Fruit fly (Drosophila melanogaster) whole organism, adult: ENCODE data around the gene faf.

Source experiments
- CG11617 ChIP-seq: fragments of 200-800 bp; sonication (Bioruptor generic); optimal IDR thresholded peaks from 2 replicates; lab custom pipeline; 2017; ENCODE audit warnings: mild to moderate bottlenecking, missing biosample characterization, missing genetic modification reagents, missing genetic modification characterization
- CG12768 ChIP-seq: fragments of 200-800 bp; sonication (Bioruptor generic); optimal IDR thresholded peaks from 2 replicates; lab custom pipeline; 2017; ENCODE audit warnings: missing biosample characterization, missing genetic modification characterization, mild to moderate bottlenecking, moderate library complexity, missing genetic modification reagents
- CG14711 ChIP-seq: fragments of 200-800 bp; sonication (Bioruptor generic); optimal IDR thresholded peaks from 2 replicates; lab custom pipeline; 2018; ENCODE audit warnings: missing biosample characterization, mild to moderate bottlenecking, missing genetic modification characterization, moderate library complexity
- CG1620 ChIP-seq: fragments of 200-800 bp; sonication (Bioruptor generic); optimal IDR thresholded peaks from 2 replicates; lab custom pipeline; 2016; ENCODE audit warnings: missing biosample characterization, missing genetic modification characterization
- CG33017 ChIP-seq: fragments of 200-800 bp; sonication (Bioruptor generic); optimal IDR thresholded peaks from 2 replicates; lab custom pipeline; 2018; ENCODE audit warnings: missing biosample characterization, mild to moderate bottlenecking, missing genetic modification characterization, moderate library complexity
- CG5204 ChIP-seq: fragments of 200-800 bp; sonication (Bioruptor generic); optimal IDR thresholded peaks from 2 replicates; lab custom pipeline; 2016; ENCODE audit warnings: missing biosample characterization, missing genetic modification characterization
- CG7045 ChIP-seq: fragments of 200-800 bp; sonication (Bioruptor generic); optimal IDR thresholded peaks from 2 replicates; lab custom pipeline; 2017; ENCODE audit warnings: missing biosample characterization, mild to moderate bottlenecking, missing genetic modification characterization
- CG7101 ChIP-seq: fragments of 200-800 bp; sonication (Bioruptor generic); optimal IDR thresholded peaks from 2 replicates; lab custom pipeline; 2018; ENCODE audit warnings: missing biosample characterization, mild to moderate bottlenecking, missing genetic modification characterization, moderate library complexity
- Clk ChIP-seq: fragments of 200-800 bp; sonication (Bioruptor generic); optimal IDR thresholded peaks from 2 replicates; lab custom pipeline; 2017; ENCODE audit warnings: missing biosample characterization, missing genetic modification characterization
- Crg-1 ChIP-seq: fragments of 200-800 bp; sonication (Bioruptor generic); optimal IDR thresholded peaks from 2 replicates; lab custom pipeline; 2016; ENCODE audit warnings: missing biosample characterization, missing genetic modification characterization
- Hr96 ChIP-seq: fragments of 200-800 bp; sonication (Bioruptor generic); optimal IDR thresholded peaks from 2 replicates; lab custom pipeline; 2016; ENCODE audit warnings: missing biosample characterization, missing genetic modification characterization
- Mnt ChIP-seq: fragments of 200-800 bp; sonication (Bioruptor generic); optimal IDR thresholded peaks from 2 replicates; lab custom pipeline; 2016; ENCODE audit warnings: missing biosample characterization, mild to moderate bottlenecking, missing genetic modification characterization
- bab1 ChIP-seq: fragments of 200-800 bp; sonication (Bioruptor generic); optimal IDR thresholded peaks from 3 replicates; lab custom pipeline; 2019; ENCODE audit warnings: missing biosample characterization, mild to moderate bottlenecking, missing genetic modification characterization, moderate library complexity
- cic ChIP-seq: fragments of 200-800 bp; sonication (Bioruptor generic); optimal IDR thresholded peaks from 2 replicates; lab custom pipeline; 2017; ENCODE audit warnings: missing biosample characterization, mild to moderate bottlenecking, missing genetic modification characterization, moderate library complexity
- cnc ChIP-seq, 2 experiments: fragments of >200 bp; optimal IDR thresholded peaks; 2 replicates each; lab custom pipeline; 2017
- kay ChIP-seq: fragments of 200-800 bp; sonication (Bioruptor generic); peaks from one replicate; lab custom pipeline; 2016; ENCODE audit warnings: missing biosample characterization, missing genetic modification characterization, borderline replicate concordance
- ovo ChIP-seq: fragments of 200-800 bp; sonication (Bioruptor generic); optimal IDR thresholded peaks from 2 replicates; lab custom pipeline; 2016; ENCODE audit warnings: missing biosample characterization, missing genetic modification characterization
- pad ChIP-seq: fragments of 200-800 bp; sonication (Bioruptor generic); optimal IDR thresholded peaks from 3 replicates; lab custom pipeline; 2017; ENCODE audit warnings: missing biosample characterization, missing genetic modification characterization, mild to moderate bottlenecking, moderate library complexity, missing genetic modification reagents
- tj ChIP-seq: fragments of 200-800 bp; sonication (Bioruptor generic); optimal IDR thresholded peaks from 3 replicates; lab custom pipeline; 2017; ENCODE audit warnings: missing biosample characterization, mild to moderate bottlenecking, missing genetic modification characterization, moderate library complexity
- toe ChIP-seq: fragments of 200-800 bp; sonication (Bioruptor generic); optimal IDR thresholded peaks from 2 replicates; lab custom pipeline; 2016; ENCODE audit warnings: missing biosample characterization, missing genetic modification characterization

faf gene

dm6 chr3R:31748093-31748996, 28.5 kb upstream of the faf start:
- TF ChIP-seq Mnt (GFP tag; lab: Kevin White, UChicago) (peak; percentile 99), pad (peak; percentile 60), Crg-1 (GFP tag; lab: Kevin White, UChicago) (no peak), ovo (peak; percentile 28), Clk (GFP tag; lab: Kevin White, UChicago) (no peak), CG1620 (GFP tag; lab: Kevin White, UChicago) (no peak), CG11617 (GFP tag; lab: Kevin White, UChicago) (peak; percentile 69), tj (GFP tag; lab: Kevin White, UChicago) (peak; percentile 40), kay (GFP tag; lab: Kevin White, UChicago) (no peak), CG14711 (tag; lab: Kevin White, UChicago) (no peak), CG33017 (tag; lab: Kevin White, UChicago) (no peak), CG5204 (GFP tag; lab: Kevin White, UChicago) (no peak), cnc (optimal IDR thresholded peaks at IDR 0.05; lab: Kevin White, UChicago) (no peak), bab1 (GFP tag; lab: Kevin White, UChicago) (peak; percentile 16), cic (GFP tag; lab: Kevin White, UChicago) (peak; percentile 93), CG7045 (GFP tag; lab: Kevin White, UChicago) (no peak), toe (GFP tag; lab: Kevin White, UChicago) (no peak), CG7101 (tag; lab: Kevin White, UChicago) (peak; percentile 5), CG12768 (GFP tag; lab: Kevin White, UChicago) (peak; percentile 28), Hr96 (GFP tag; lab: Kevin White, UChicago) (peak; percentile 49)

dm6 chr3R:31754605-31755004, 22.2 kb upstream of the faf start, which contains the start of gene salt:
Gene salt (minus strand): TSS chr3R:31754705.
- TF ChIP-seq pad (no peak), bab1 (GFP tag; lab: Kevin White, UChicago) (no peak), CG5204 (GFP tag; lab: Kevin White, UChicago) (no peak), ovo (no peak), CG7101 (tag; lab: Kevin White, UChicago) (no peak), kay (GFP tag; lab: Kevin White, UChicago) (no peak), CG33017 (tag; lab: Kevin White, UChicago) (no peak), tj (GFP tag; lab: Kevin White, UChicago) (no peak), Mnt (GFP tag; lab: Kevin White, UChicago) (no peak), CG11617 (GFP tag; lab: Kevin White, UChicago) (no peak)

dm6 chr3R:31758587-31759167, 18.1 kb upstream of the faf start, which contains the start of gene CG2187:
Gene CG2187 (minus strand): TSS chr3R:31758637.
- peak; percentile 17 for TF ChIP-seq kay (GFP tag; lab: Kevin White, UChicago)
- no peak for TF ChIP-seq CG5204 (GFP tag; lab: Kevin White, UChicago)
- no peak for TF ChIP-seq CG11617 (GFP tag; lab: Kevin White, UChicago)

- TF ChIP-seq CG14711 (tag; lab: Kevin White, UChicago): no peak
- no peak for TF ChIP-seq bab1 (GFP tag; lab: Kevin White, UChicago)
- peak in 1 of 2 experiments; percentile 13 for TF ChIP-seq cnc (optimal IDR thresholded peaks at IDR 0.05; lab: Kevin White, UChicago)
- peak; percentile 83 for TF ChIP-seq cic (GFP tag; lab: Kevin White, UChicago)
- no peak for TF ChIP-seq CG1620 (GFP tag; lab: Kevin White, UChicago)
- TF ChIP-seq tj (GFP tag; lab: Kevin White, UChicago): no peak
- no peak for TF ChIP-seq Mnt (GFP tag; lab: Kevin White, UChicago)
Measured at dm6 chr3R:31761529-31762009, 15.3 kb upstream of the faf start, which contains the start of gene Smvt. Gene Smvt (minus strand): TSS chr3R:31761579.

dm6 chr3R:31762672-31763071, 14.1 kb upstream of the faf start:
- no peak for TF ChIP-seq CG11617 (GFP tag; lab: Kevin White, UChicago)
- TF ChIP-seq ovo: no peak
- no peak for TF ChIP-seq Mnt (GFP tag; lab: Kevin White, UChicago)
- TF ChIP-seq CG1620 (GFP tag; lab: Kevin White, UChicago): no peak
- TF ChIP-seq Crg-1 (GFP tag; lab: Kevin White, UChicago): no peak
- TF ChIP-seq cic (GFP tag; lab: Kevin White, UChicago): no peak
- TF ChIP-seq CG14711 (tag; lab: Kevin White, UChicago): no peak
- TF ChIP-seq kay (GFP tag; lab: Kevin White, UChicago): no peak
- TF ChIP-seq bab1 (GFP tag; lab: Kevin White, UChicago): no peak
- TF ChIP-seq pad: no peak

dm6 chr3R:31764672-31765071, 12.1 kb upstream of the faf start, which contains the start of gene CG2150:
Gene CG2150 (minus strand): TSS chr3R:31764772.
- TF ChIP-seq kay (GFP tag; lab: Kevin White, UChicago): no peak
